Fruit fly (Drosophila melanogaster): Measurements from ENCODE around the gene CG4815.
A peak's percentile ranks its signal among the peaks of the same experiment; 100 is the strongest.

CG4815 gene

DNA sequence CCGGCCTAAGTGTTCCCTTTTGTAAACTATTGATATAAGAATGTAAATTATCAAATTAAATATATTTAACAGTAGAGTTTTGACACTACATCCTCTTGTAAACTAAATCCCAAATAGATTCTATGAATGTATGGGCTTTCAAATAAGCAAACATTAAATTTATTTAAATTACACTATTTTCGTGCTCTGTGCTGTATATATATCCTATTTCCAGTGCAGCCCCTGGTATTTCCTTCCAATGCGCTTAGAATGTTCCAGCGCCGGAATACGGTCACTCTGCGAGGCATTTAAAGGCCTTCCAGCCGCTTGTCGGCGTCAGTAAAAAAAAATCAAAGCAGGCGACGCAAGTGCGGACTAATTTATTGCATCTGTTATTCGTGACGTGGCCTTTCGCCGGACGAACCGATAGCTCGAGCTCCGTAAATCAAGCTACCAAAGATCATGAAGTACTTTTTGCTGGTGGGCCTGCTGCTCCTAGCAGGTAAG is 42.1 kb downstream of the CG4815 start, which contains the start of gene Gp93 (continued):
- TF ChIP-seq CG13624 (GFP tag; optimal IDR thresholded peaks at IDR 0.05) (no peak), peb (GFP tag; IDR thresholded peaks at IDR 0.05) (no peak), Neu2 (GFP tag; optimal IDR thresholded peaks at IDR 0.05; ENCODE audit: borderline replicate concordance) (no peak), pan (optimal IDR thresholded peaks at IDR 0.05) (no peak), pan (GFP tag; optimal IDR thresholded peaks at IDR 0.05 in 1 of 2, IDR thresholded peaks at IDR 0.05 in 1 of 2) (peak in 1 of 2 experiments; percentile 67), Side (GFP tag; optimal IDR thresholded peaks at IDR 0.05) (no peak), ase (GFP tag; IDR thresholded peaks at IDR 0.05) (no peak), Nf-YC (tag; optimal IDR thresholded peaks at IDR 0.05) (no peak), CG7987 (GFP tag; optimal IDR thresholded peaks at IDR 0.05) (peak; percentile 37), E2f2 (GFP tag; IDR thresholded peaks at IDR 0.05) (peak; percentile 46), fd96Cb (tag; optimal IDR thresholded peaks at IDR 0.05) (peak; percentile 45), Dp (GFP tag; optimal IDR thresholded peaks at IDR 0.05) (no peak), CG5953 (GFP tag; IDR thresholded peaks at IDR 0.05) (no peak), luna (GFP tag; optimal IDR thresholded peaks at IDR 0.05) (no peak), Hr39 (optimal IDR thresholded peaks at IDR 0.05) (no peak), oc (tag; optimal IDR thresholded peaks at IDR 0.05) (no peak), pros (GFP tag; optimal IDR thresholded peaks at IDR 0.05) (no peak), Usf (GFP tag; optimal IDR thresholded peaks at IDR 0.05) (peak; percentile 23), CG2120 (GFP tag; optimal IDR thresholded peaks at IDR 0.05) (peak; percentile 57), Ssrp (tag; optimal IDR thresholded peaks at IDR 0.05) (peak; percentile 65), sob (GFP tag; IDR thresholded peaks at IDR 0.05) (peak; percentile 69), nerfin-1 (tag; optimal IDR thresholded peaks at IDR 0.05) (no peak), Opbp (GFP tag; IDR thresholded peaks at IDR 0.05; ENCODE audit: partially characterized antibody) (peak; percentile 56; the same call in 1 of the 3 replicates), vfl (GFP tag; optimal IDR thresholded peaks at IDR 0.05) (no peak), hbn (GFP tag; IDR thresholded peaks at IDR 0.05; ENCODE audit: partially characterized antibody) (no peak), B-H2 (GFP tag; optimal IDR thresholded peaks at IDR 0.05) (peak; percentile 22), Hr3 (GFP tag; optimal IDR thresholded peaks at IDR 0.05) (peak; percentile 58), yki (optimal IDR thresholded peaks at IDR 0.05) (no peak), slbo (GFP tag; IDR thresholded peaks at IDR 0.05) (peak; percentile 86), CG16863 (GFP tag; optimal IDR thresholded peaks at IDR 0.05) (peak; percentile 22), dmrt99B (tag; optimal IDR thresholded peaks at IDR 0.05) (no peak), chn (GFP tag; optimal IDR thresholded peaks at IDR 0.05) (peak; percentile 2), mam (GFP tag; optimal IDR thresholded peaks at IDR 0.05) (peak; percentile 54), Lim3 (GFP tag; IDR thresholded peaks at IDR 0.05) (no peak), HHEX (GFP tag; optimal IDR thresholded peaks at IDR 0.05) (peak; percentile 37), CG8359 (GFP tag; optimal IDR thresholded peaks at IDR 0.05; ENCODE audit: borderline replicate concordance) (no peak), Max (GFP tag; optimal IDR thresholded peaks at IDR 0.05) (no peak), bcd (GFP tag; optimal IDR thresholded peaks at IDR 0.05) (peak; percentile 38), Fer2 (tag; optimal IDR thresholded peaks at IDR 0.05) (no peak), CG18476 (GFP tag; optimal IDR thresholded peaks at IDR 0.05) (no peak), shn (GFP tag; optimal IDR thresholded peaks at IDR 0.05) (no peak), CG12104 (GFP tag; optimal IDR thresholded peaks at IDR 0.05) (no peak), Sox102F (GFP tag; optimal IDR thresholded peaks at IDR 0.05) (no peak), Deaf1 (tag; optimal IDR thresholded peaks at IDR 0.05) (no peak), eve (GFP tag; optimal IDR thresholded peaks at IDR 0.05) (no peak), YL-1 (GFP tag; optimal IDR thresholded peaks at IDR 0.05) (peak; percentile 95), kni (GFP tag; optimal IDR thresholded peaks at IDR 0.05) (no peak), CG11093 (GFP tag; IDR thresholded peaks at IDR 0.05) (no peak; the same call in 2 of the 3 replicates), Bteb2 (GFP tag; optimal IDR thresholded peaks at IDR 0.05) (peak; percentile 48), CG12942 (GFP tag; optimal IDR thresholded peaks at IDR 0.05) (peak; percentile 49), pum (GFP tag; optimal IDR thresholded peaks at IDR 0.05) (no peak), CG3281 (GFP tag; optimal IDR thresholded peaks at IDR 0.05) (peak; percentile 48)
